Worm (Caenorhabditis elegans) whole organism, early embryonic: ENCODE results near the gene smut-1.

ENCODE experiments used
- ama-1 ChIP-seq: fragments of 150-350 bp; optimal IDR thresholded peaks from 2 replicates; lab custom pipeline; 2014
- flt-1 ChIP-seq: fragments of 200-800 bp; sonication (Bioruptor generic); IDR thresholded peaks from 2 replicates; pipeline ENCODE4 v1.3.6; 2022; ENCODE audit warnings: missing genetic modification characterization, missing compliant biosample characterization
- hnd-1 ChIP-seq: sonication (generic microtip); optimal IDR thresholded peaks from 2 replicates; lab custom pipeline; 2016; ENCODE audit warnings: missing genetic modification characterization, missing compliant biosample characterization

DNA sequence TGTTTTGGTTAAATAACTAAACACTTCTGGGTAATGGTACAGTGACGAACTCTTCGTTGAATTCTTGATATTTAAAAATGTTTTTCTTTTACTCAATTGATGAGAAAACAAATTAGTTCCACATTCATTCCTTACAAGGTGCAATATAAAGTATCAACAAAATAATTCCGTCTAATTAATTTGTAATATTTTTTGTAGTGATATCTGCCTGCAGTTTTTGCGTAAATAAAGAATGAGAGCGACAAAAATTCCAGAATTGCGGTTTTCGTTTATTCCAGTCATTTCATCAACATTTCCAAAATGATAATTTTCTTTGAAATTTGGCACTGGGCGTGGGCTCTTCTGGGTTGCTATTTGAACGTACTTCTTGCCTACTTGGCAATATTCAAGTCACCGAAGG lies 41.6 kb upstream of the smut-1 start, which contains the start of gene srd-20:
- TF ChIP-seq ama-1 (no peak), hnd-1 (tag; lab: Kevin White, UChicago) (no peak), flt-1 (GFP tag; lab: Robert Waterston, UW) (no peak)
